Fruit fly (Drosophila melanogaster) whole organism, embryonic: Measurements from ENCODE around the gene Sirt6.

Source experiments
- Ada2b ChIP-seq: fragments of 200-800 bp; sonication (Bioruptor generic); IDR thresholded peaks from 2 replicates; pipeline ENCODE4 v1.3.6; 2022; ENCODE audit warnings: missing biosample characterization, missing genetic modification characterization
- B-H1 ChIP-seq: fragments of 200-800 bp; sonication (Bioruptor generic); IDR thresholded peaks from 3 replicates; pipeline ENCODE4 v1.3.6; 2022; ENCODE audit warnings: missing biosample characterization, missing genetic modification characterization
- Bdp1 ChIP-seq: fragments of 200-800 bp; sonication (Bioruptor generic); optimal IDR thresholded peaks from 3 replicates; lab custom pipeline; 2016; ENCODE audit warnings: missing biosample characterization, missing genetic modification characterization
- CG10321 ChIP-seq: fragments of 200-800 bp; sonication (Bioruptor generic); IDR thresholded peaks from 2 replicates; pipeline ENCODE4 v1.3.6; 2022; ENCODE audit warnings: missing biosample characterization, missing genetic modification characterization
- CG11696 ChIP-seq: fragments of 200-800 bp; sonication (Bioruptor generic); IDR thresholded peaks from 2 replicates; pipeline ENCODE4 v1.3.6; 2022; ENCODE audit warnings: missing biosample characterization, missing genetic modification characterization
- CG13775 ChIP-seq: fragments of 200-800 bp; sonication (Bioruptor generic); optimal IDR thresholded peaks from 3 replicates; lab custom pipeline; 2017; ENCODE audit warnings: missing biosample characterization, mild to moderate bottlenecking, missing genetic modification characterization
- CG14441 ChIP-seq: fragments of 200-800 bp; sonication (Bioruptor generic); IDR thresholded peaks from 2 replicates; pipeline ENCODE4 v1.3.6; 2022; ENCODE audit warnings: missing biosample characterization, missing genetic modification characterization
- CG14965 ChIP-seq: fragments of 200-800 bp; sonication (Bioruptor generic); optimal IDR thresholded peaks from 2 replicates; lab custom pipeline; 2016; ENCODE audit warnings: missing biosample characterization, missing genetic modification characterization, borderline replicate concordance
- CG15011 ChIP-seq: fragments of 200-800 bp; sonication (Bioruptor generic); optimal IDR thresholded peaks from 3 replicates; lab custom pipeline; 2018; ENCODE audit warnings: missing biosample characterization, mild to moderate bottlenecking, missing genetic modification characterization
- CG16863 ChIP-seq: fragments of 200-800 bp; sonication (Bioruptor generic); optimal IDR thresholded peaks from 3 replicates; lab custom pipeline; 2016; ENCODE audit warnings: missing biosample characterization, missing genetic modification characterization
- CG17612 ChIP-seq: fragments of 200-800 bp; sonication (Bioruptor generic); IDR thresholded peaks from 2 replicates; pipeline ENCODE4 v1.3.6; 2022; ENCODE audit warnings: missing biosample characterization, missing genetic modification characterization
- CG2129 ChIP-seq: fragments of 200-800 bp; sonication (Bioruptor generic); IDR thresholded peaks from 2 replicates; pipeline ENCODE4 v1.3.6; 2022; ENCODE audit warnings: missing biosample characterization, missing genetic modification characterization; ENCODE audit not compliant: partially characterized antibody
- CG42726 ChIP-seq: fragments of 200-800 bp; sonication (Bioruptor generic); IDR thresholded peaks from 2 replicates; pipeline ENCODE4 v1.3.6; 2022; ENCODE audit warnings: missing biosample characterization, missing genetic modification characterization; ENCODE audit not compliant: partially characterized antibody
- CG6175 ChIP-seq: fragments of 200-800 bp; sonication (Bioruptor generic); IDR thresholded peaks from 3 replicates; pipeline ENCODE4 v1.3.6; 2022; ENCODE audit warnings: missing biosample characterization, missing genetic modification characterization
- CG6654 ChIP-seq: fragments of 200-800 bp; sonication (Bioruptor generic); optimal IDR thresholded peaks from 2 replicates; lab custom pipeline; 2017; ENCODE audit warnings: missing biosample characterization, mild to moderate bottlenecking, missing genetic modification characterization
- CG7372 ChIP-seq: fragments of 200-800 bp; sonication (Bioruptor generic); IDR thresholded peaks from 2 replicates; pipeline ENCODE4 v1.3.6; 2022; ENCODE audit warnings: missing biosample characterization, missing genetic modification characterization
- CG7987 ChIP-seq: fragments of 200-800 bp; sonication (Bioruptor generic); optimal IDR thresholded peaks from 2 replicates; lab custom pipeline; 2018; ENCODE audit warnings: missing biosample characterization, mild to moderate bottlenecking, missing genetic modification characterization, moderate library complexity
- CG9876 ChIP-seq: fragments of 200-800 bp; sonication (Bioruptor generic); optimal IDR thresholded peaks from 2 replicates; lab custom pipeline; 2016; ENCODE audit warnings: missing biosample characterization, missing genetic modification characterization
- Dfd ChIP-seq, 2 experiments: fragments of >200 bp; optimal IDR thresholded peaks; 2 replicates each; lab custom pipeline; 2017; ENCODE audit warnings: missing biosample characterization in 2 of 2, missing genetic modification characterization in 2 of 2
- Dip3 ChIP-seq: fragments of 200-800 bp; sonication (Bioruptor generic); optimal IDR thresholded peaks from 3 replicates; lab custom pipeline; 2016; ENCODE audit warnings: missing biosample characterization, missing genetic modification characterization
- Ets65A ChIP-seq: fragments of 200-800 bp; sonication (Bioruptor generic); peaks from one replicate; lab custom pipeline; 2016; ENCODE audit warnings: missing biosample characterization, missing genetic modification characterization
- Fer1 ChIP-seq: fragments of 200-800 bp; sonication (Bioruptor generic); optimal IDR thresholded peaks from 2 replicates; lab custom pipeline; 2017; ENCODE audit warnings: missing biosample characterization, mild to moderate bottlenecking, missing genetic modification characterization
- Fer3 ChIP-seq: fragments of 200-800 bp; sonication (Bioruptor generic); optimal IDR thresholded peaks from 2 replicates; lab custom pipeline; 2018; ENCODE audit warnings: missing biosample characterization, mild to moderate bottlenecking, missing genetic modification characterization, moderate library complexity
- Gsc ChIP-seq: fragments of 200-800 bp; sonication (Bioruptor generic); IDR thresholded peaks from 2 replicates; pipeline ENCODE4 v1.3.6; 2022; ENCODE audit warnings: missing biosample characterization, missing genetic modification characterization
- H15 ChIP-seq: fragments of 200-800 bp; sonication (Bioruptor generic); IDR thresholded peaks from 3 replicates; pipeline ENCODE4 v1.3.6; 2022; ENCODE audit warnings: missing biosample characterization, missing genetic modification characterization
- H2.0 ChIP-seq: fragments of 200-800 bp; sonication (Bioruptor generic); IDR thresholded peaks from 2 replicates; pipeline ENCODE4 v1.3.6; 2022; ENCODE audit warnings: missing biosample characterization, missing genetic modification characterization
- HmgD ChIP-seq: fragments of 200-800 bp; sonication (Bioruptor generic); optimal IDR thresholded peaks from 3 replicates; lab custom pipeline; 2016; ENCODE audit warnings: missing biosample characterization, missing genetic modification characterization
- Hr78 ChIP-seq, 2 experiments: fragments of 200-800 bp in 1 of 2; fragments of >200 bp in 1 of 2; sonication (Bioruptor generic) in 1 of 2; optimal IDR thresholded peaks; 2 replicates each; lab custom pipeline; 2017 to 2019; ENCODE audit warnings: missing biosample characterization in 2 of 2, missing genetic modification characterization in 2 of 2, mild to moderate bottlenecking in 1 of 2, moderate library complexity in 1 of 2
- Jarid2 ChIP-seq: fragments of 200-800 bp; sonication (Bioruptor generic); optimal IDR thresholded peaks from 3 replicates; lab custom pipeline; 2017; ENCODE audit warnings: mild to moderate bottlenecking, missing biosample characterization, missing genetic modification reagents, missing genetic modification characterization
- Lhr ChIP-seq: fragments of 200-800 bp; sonication (Bioruptor generic); optimal IDR thresholded peaks from 3 replicates; lab custom pipeline; 2017; ENCODE audit warnings: mild to moderate bottlenecking, missing biosample characterization, missing genetic modification reagents, missing genetic modification characterization
- NK7.1 ChIP-seq: fragments of 200-800 bp; sonication (Bioruptor generic); optimal IDR thresholded peaks from 3 replicates; lab custom pipeline; 2016; ENCODE audit warnings: missing biosample characterization, missing genetic modification characterization
- Nf-YA ChIP-seq: fragments of 200-800 bp; sonication (Bioruptor generic); IDR thresholded peaks from 2 replicates; pipeline ENCODE4 v1.3.6; 2022; ENCODE audit warnings: missing biosample characterization, missing genetic modification characterization
- Oli ChIP-seq: fragments of 200-800 bp; sonication (Bioruptor generic); optimal IDR thresholded peaks from 2 replicates; lab custom pipeline; 2018; ENCODE audit warnings: missing biosample characterization, mild to moderate bottlenecking, missing genetic modification characterization, moderate library complexity
- Side ChIP-seq: fragments of 200-800 bp; sonication (Bioruptor generic); optimal IDR thresholded peaks from 2 replicates; lab custom pipeline; 2016; ENCODE audit warnings: missing biosample characterization, missing genetic modification characterization
- cg ChIP-seq: fragments of 200-800 bp; sonication (Bioruptor generic); optimal IDR thresholded peaks from 3 replicates; lab custom pipeline; 2019; ENCODE audit warnings: missing biosample characterization, mild to moderate bottlenecking, missing genetic modification characterization, moderate library complexity
- da ChIP-seq: fragments of 200-800 bp; sonication (Bioruptor generic); optimal IDR thresholded peaks from 2 replicates; lab custom pipeline; 2016; ENCODE audit warnings: missing biosample characterization, missing genetic modification characterization
- danr ChIP-seq: fragments of 200-800 bp; sonication (Bioruptor generic); IDR thresholded peaks from 2 replicates; pipeline ENCODE4 v1.3.6; 2022; ENCODE audit warnings: missing biosample characterization, missing genetic modification characterization
- dimm ChIP-seq: fragments of 200-800 bp; sonication (Bioruptor generic); IDR thresholded peaks from 2 replicates; pipeline ENCODE4 v1.3.6; 2022; ENCODE audit warnings: missing biosample characterization, missing genetic modification characterization
- dm ChIP-seq: fragments of 200-800 bp; sonication (Bioruptor generic); optimal IDR thresholded peaks from 3 replicates; lab custom pipeline; 2016; ENCODE audit warnings: missing biosample characterization, missing genetic modification characterization
- ftz-f1 ChIP-seq: fragments of 200-800 bp; sonication (Bioruptor generic); optimal IDR thresholded peaks from 2 replicates; lab custom pipeline; 2016; ENCODE audit warnings: missing biosample characterization, missing genetic modification characterization
- gsb ChIP-seq: fragments of 200-800 bp; sonication (Bioruptor generic); IDR thresholded peaks from 2 replicates; pipeline ENCODE4 v1.3.6; 2022; ENCODE audit warnings: missing biosample characterization, missing genetic modification characterization
- kni ChIP-seq: fragments of 200-800 bp; sonication (Bioruptor generic); optimal IDR thresholded peaks from 3 replicates; lab custom pipeline; 2017; ENCODE audit warnings: mild to moderate bottlenecking, missing biosample characterization, missing genetic modification reagents, missing genetic modification characterization
- nom ChIP-seq: fragments of 200-800 bp; sonication (Bioruptor generic); optimal IDR thresholded peaks from 2 replicates; lab custom pipeline; 2017; ENCODE audit warnings: missing biosample characterization, missing genetic modification characterization, mild to moderate bottlenecking, moderate library complexity, missing genetic modification reagents
- onecut ChIP-seq: fragments of 200-800 bp; sonication (Bioruptor generic); IDR thresholded peaks from 2 replicates; pipeline ENCODE4 v1.3.6; 2022; ENCODE audit warnings: missing biosample characterization, missing genetic modification characterization
- p53 ChIP-seq: fragments of 200-800 bp; sonication (Bioruptor generic); optimal IDR thresholded peaks from 2 replicates; lab custom pipeline; 2016; ENCODE audit warnings: missing biosample characterization, missing genetic modification characterization
- pfk ChIP-seq: fragments of 200-800 bp; sonication (Bioruptor generic); optimal IDR thresholded peaks from 2 replicates; lab custom pipeline; 2018; ENCODE audit warnings: missing biosample characterization, mild to moderate bottlenecking, missing genetic modification characterization, moderate library complexity
- slou ChIP-seq: fragments of 200-800 bp; sonication (Bioruptor generic); optimal IDR thresholded peaks from 3 replicates; lab custom pipeline; 2016; ENCODE audit warnings: missing biosample characterization, missing genetic modification characterization
- tna ChIP-seq: fragments of 200-800 bp; sonication (Bioruptor generic); IDR thresholded peaks from 2 replicates; pipeline ENCODE4 v1.3.6; 2022; ENCODE audit warnings: missing biosample characterization, missing genetic modification characterization; ENCODE audit not compliant: partially characterized antibody
- wor ChIP-seq: fragments of 200-800 bp; sonication (Bioruptor generic); IDR thresholded peaks from 2 replicates; pipeline ENCODE4 v1.3.6; 2022; ENCODE audit warnings: missing biosample characterization, missing genetic modification characterization
- z ChIP-seq: fragments of 200-800 bp; sonication (Bioruptor generic); IDR thresholded peaks from 3 replicates; pipeline ENCODE4 v1.3.6; 2022; ENCODE audit warnings: missing biosample characterization, missing genetic modification characterization

The Sirt6 gene

dm6 chr3R:10268865-10269442 is 7.3 kb upstream of the Sirt6 start (continued):
- TF ChIP-seq CG6175 (peak; percentile 56; the same call in 2 of the 3 replicates), CG6654 (peak; percentile 35), NK7.1 (no peak), Dip3 (GFP tag; lab: Kevin White, UChicago) (peak; percentile 52), CG14965 (GFP tag; lab: Kevin White, UChicago) (peak; percentile 10), dimm (GFP tag; lab: Robert Waterston, UW) (peak; percentile 49), Jarid2 (no peak), CG16863 (peak; percentile 11), Hr78 (GFP tag; optimal IDR thresholded peaks at IDR 0.05; lab: Kevin White, UChicago) (no peak), CG10321 (GFP tag; lab: Robert Waterston, UW) (0 out of 2 replicates have a peak, but pooled peaks have one; percentile 27), CG15011 (GFP tag; lab: Kevin White, UChicago) (no peak), onecut (GFP tag; lab: Robert Waterston, UW) (peak; percentile 37), Gsc (GFP tag; lab: Robert Waterston, UW) (no peak), Fer1 (peak; percentile 28), CG42726 (GFP tag; lab: Robert Waterston, UW) (no peak), wor (GFP tag; lab: Robert Waterston, UW) (peak; percentile 73), danr (GFP tag; lab: Robert Waterston, UW) (peak; percentile 37; the same call in 1 of the 2 replicates), Nf-YA (GFP tag; lab: Robert Waterston, UW) (peak; percentile 66; the same call in 1 of the 2 replicates), Oli (tag; lab: Kevin White, UChicago) (peak; percentile 63), tna (no peak), da (no peak), B-H1 (GFP tag; lab: Robert Waterston, UW) (peak; percentile 70), CG13775 (peak; percentile 22), slou (no peak), Lhr (GFP tag; lab: Kevin White, UChicago) (no peak), Ets65A (GFP tag; lab: Kevin White, UChicago) (peak; percentile 97), ftz-f1 (no peak), H2.0 (peak; percentile 83), CG7987 (GFP tag; lab: Kevin White, UChicago) (no peak), CG17612 (GFP tag; lab: Robert Waterston, UW) (0 out of 2 replicates have a peak, but pooled peaks have one; percentile 9), CG11696 (peak; percentile 56), kni (no peak), gsb (GFP tag; lab: Robert Waterston, UW) (0 out of 2 replicates have a peak, but pooled peaks have one; percentile 21), p53 (GFP tag; lab: Kevin White, UChicago) (no peak), z (GFP tag; lab: Robert Waterston, UW) (no peak), nom (no peak), H15 (GFP tag; lab: Robert Waterston, UW) (peak; percentile 73), CG2129 (GFP tag; lab: Robert Waterston, UW) (no peak), CG9876 (GFP tag; lab: Kevin White, UChicago) (no peak), Side (GFP tag; lab: Kevin White, UChicago) (peak; percentile 24), CG14441 (GFP tag; lab: Robert Waterston, UW) (peak; percentile 82), CG7372 (GFP tag; lab: Robert Waterston, UW) (peak; percentile 49; the same call in 1 of the 2 replicates), cg (GFP tag; lab: Kevin White, UChicago) (no peak), HmgD (no peak), Bdp1 (GFP tag; lab: Kevin White, UChicago) (peak; percentile 19), Dfd (GFP tag; optimal IDR thresholded peaks at IDR 0.05; lab: Kevin White, UChicago) (no peak), pfk (GFP tag; lab: Kevin White, UChicago) (no peak), Fer3 (peak; percentile 74), dm (GFP tag; lab: Kevin White, UChicago) (peak; percentile 40), Ada2b (GFP tag; lab: Robert Waterston, UW) (peak; percentile 77)
